Worm (Caenorhabditis elegans) whole organism, L1 larva: ENCODE results near the gene map-1.

Experiments used
- F16B12.6 ChIP-seq: fragments of 150-350 bp; optimal IDR thresholded peaks from 2 replicates; lab custom pipeline; 2014; ENCODE audit warnings: missing biosample characterization, missing genetic modification characterization
- ama-1 ChIP-seq: fragments of 150-350 bp; optimal IDR thresholded peaks from 2 replicates; lab custom pipeline; 2014
- ceh-82 ChIP-seq, 3 experiments: fragments of 150-350 bp in 1 of 3; sonication (generic microtip) in 2 of 3; optimal IDR thresholded peaks; 2 replicates each; lab custom pipeline; 2014 to 2017; ENCODE audit warnings: missing biosample characterization in 3 of 3, missing genetic modification characterization in 3 of 3
- ces-1 ChIP-seq: fragments of 150-350 bp; optimal IDR thresholded peaks from 2 replicates; lab custom pipeline; 2014; ENCODE audit warnings: missing biosample characterization, missing genetic modification reagents, missing genetic modification characterization
- elt-3 ChIP-seq, 6 experiments: fragments of 150-350 bp in 1 of 6; sonication (generic microtip); optimal IDR thresholded peaks; 2 replicates each; lab custom pipeline; 2017 to 2018; ENCODE audit warnings: missing biosample characterization in 6 of 6, missing genetic modification characterization in 6 of 6, inconsistent platforms in 1 of 6
- fkh-8 ChIP-seq: sonication (generic microtip); optimal IDR thresholded peaks from 2 replicates; lab custom pipeline; 2016; ENCODE audit warnings: mild to moderate bottlenecking, missing genetic modification characterization, missing compliant biosample characterization
- isw-1 ChIP-seq: fragments of 200-800 bp; sonication (Bioruptor generic); IDR thresholded peaks from 2 replicates; pipeline ENCODE4 v1.3.6; 2022; ENCODE audit warnings: missing genetic modification characterization, missing compliant biosample characterization
- lin-15B ChIP-seq: fragments of 150-350 bp; sonication (generic microtip); optimal IDR thresholded peaks from 3 replicates; lab custom pipeline; 2014; ENCODE audit warnings: missing biosample characterization, missing genetic modification characterization
- lin-39 ChIP-seq: fragments of 150-350 bp; optimal IDR thresholded peaks from 2 replicates; lab custom pipeline; 2014; ENCODE audit warnings: missing biosample characterization, missing genetic modification reagents, missing genetic modification characterization

DNA sequence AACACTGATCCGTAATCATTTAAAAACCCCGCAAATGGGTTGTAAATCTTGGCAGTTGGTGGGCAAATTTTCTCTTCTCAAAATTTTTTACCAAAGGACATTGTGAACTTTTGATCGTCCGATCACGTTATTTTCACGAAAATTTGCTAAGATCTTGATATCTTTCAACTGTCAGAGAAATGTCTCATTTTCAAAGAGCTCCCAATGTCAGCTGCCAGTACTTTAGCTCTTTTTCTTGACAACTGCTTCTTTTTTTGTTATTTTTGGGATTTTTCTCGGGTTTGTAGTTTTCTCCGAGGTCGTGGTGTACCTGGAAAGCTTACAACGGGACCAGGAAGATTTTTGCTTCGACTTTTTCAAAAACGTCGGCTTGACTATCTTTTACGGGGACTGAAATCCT lies 30.8 kb downstream of the map-1 start:
- TF ChIP-seq lin-15B (tag; lab: Kevin White, UChicago) (no peak), isw-1 (GFP tag; lab: Robert Waterston, UW) (no peak), ama-1 (no peak), lin-39 (tag; lab: Kevin White, UChicago) (peak; percentile 1), ceh-82 (tag; optimal IDR thresholded peaks at IDR 0.05; lab: Kevin White, UChicago) (no peak), F16B12.6 (tag; lab: Kevin White, UChicago) (no peak), elt-3 (tag; optimal IDR thresholded peaks at IDR 0.05; lab: Kevin White, UChicago) (no peak), ces-1 (GFP tag; lab: Kevin White, UChicago) (no peak), fkh-8 (no peak)
